Fruit fly (Drosophila melanogaster): ENCODE measurements around the gene CG13891.

CG13891 gene

DNA sequence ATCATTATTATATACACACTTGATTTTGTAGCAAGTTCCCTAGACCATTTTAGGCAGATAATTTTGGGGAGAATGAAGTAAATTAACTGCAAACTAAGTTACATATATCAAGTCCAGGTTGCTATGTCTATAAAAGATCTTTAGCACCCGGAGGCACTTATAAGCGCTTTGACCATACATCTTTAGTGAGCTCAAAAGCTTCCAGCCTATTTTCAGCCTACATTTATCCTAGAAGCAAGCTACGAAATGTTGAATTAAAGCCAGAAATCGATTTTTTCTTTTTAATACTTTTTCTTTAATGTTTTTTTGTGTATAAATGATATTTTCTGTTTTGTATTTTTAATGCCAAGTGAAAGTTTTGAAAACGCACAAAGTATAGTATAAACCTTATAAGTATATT, at the start of gene CG13891:
Gene CG13891 (minus strand): TSS at position 101 of the 400 bp plus-strand sequence.
- TF ChIP-seq psq (optimal IDR thresholded peaks at IDR 0.05) (no peak), CG8478 (optimal IDR thresholded peaks at IDR 0.05) (no peak), usp (GFP tag; optimal IDR thresholded peaks at IDR 0.05) (no peak), pan (optimal IDR thresholded peaks at IDR 0.05) (no peak), Dll (optimal IDR thresholded peaks at IDR 0.05) (no peak), EcR (GFP tag; optimal IDR thresholded peaks at IDR 0.05) (no peak)

DNA sequence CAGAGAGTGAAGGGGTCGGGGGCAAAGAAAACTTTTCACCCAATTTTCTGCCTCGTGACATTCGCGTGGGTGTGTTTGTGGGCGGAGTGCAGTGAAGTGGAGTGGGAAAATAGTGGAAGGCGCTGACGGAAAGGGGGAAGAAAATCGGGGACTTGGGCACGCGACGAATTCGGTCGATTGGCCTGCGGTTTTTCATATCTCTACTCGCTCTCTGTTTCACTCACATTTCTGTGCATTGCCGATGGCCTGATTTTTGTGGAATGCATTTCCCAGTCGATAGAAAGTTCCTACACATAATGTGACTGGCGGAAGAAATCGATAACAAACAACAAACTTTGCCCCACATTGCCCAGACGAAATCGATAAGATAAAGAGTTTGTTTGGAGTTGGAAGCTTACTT, 39.4 kb upstream of the CG13891 start:
- TF ChIP-seq EcR (GFP tag; optimal IDR thresholded peaks at IDR 0.05) (no peak), Dll (optimal IDR thresholded peaks at IDR 0.05) (no peak), psq (optimal IDR thresholded peaks at IDR 0.05) (no peak), usp (GFP tag; optimal IDR thresholded peaks at IDR 0.05) (no peak), pan (optimal IDR thresholded peaks at IDR 0.05) (no peak), CG8478 (optimal IDR thresholded peaks at IDR 0.05) (no peak)

DNA sequence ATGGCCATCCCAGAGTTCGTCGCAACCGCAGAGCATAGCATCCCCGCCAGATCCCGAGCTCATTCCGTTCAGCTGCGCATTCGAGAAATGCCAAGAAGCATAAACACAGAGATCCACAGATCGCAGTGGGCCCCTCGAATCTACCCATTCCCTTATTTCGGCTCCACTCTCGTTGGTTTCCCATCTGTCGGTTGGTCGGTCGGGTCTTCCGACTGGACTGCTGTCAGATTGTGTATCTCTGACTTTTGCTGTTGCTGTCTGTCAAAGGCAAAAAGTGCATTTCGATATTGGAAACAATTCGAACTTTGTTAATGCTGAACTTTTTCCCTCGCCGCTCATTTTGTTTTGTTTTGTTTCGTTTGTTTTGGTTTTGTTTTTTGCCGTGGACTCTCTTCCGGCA, 37.5 kb upstream of the CG13891 start:
- no peak for TF ChIP-seq pan (optimal IDR thresholded peaks at IDR 0.05)
- TF ChIP-seq Dll (optimal IDR thresholded peaks at IDR 0.05): no peak
- TF ChIP-seq EcR (GFP tag; optimal IDR thresholded peaks at IDR 0.05): no peak
- no peak for TF ChIP-seq psq (optimal IDR thresholded peaks at IDR 0.05)
- no peak for TF ChIP-seq usp (GFP tag; optimal IDR thresholded peaks at IDR 0.05)
- TF ChIP-seq CG8478 (optimal IDR thresholded peaks at IDR 0.05): no peak

DNA sequence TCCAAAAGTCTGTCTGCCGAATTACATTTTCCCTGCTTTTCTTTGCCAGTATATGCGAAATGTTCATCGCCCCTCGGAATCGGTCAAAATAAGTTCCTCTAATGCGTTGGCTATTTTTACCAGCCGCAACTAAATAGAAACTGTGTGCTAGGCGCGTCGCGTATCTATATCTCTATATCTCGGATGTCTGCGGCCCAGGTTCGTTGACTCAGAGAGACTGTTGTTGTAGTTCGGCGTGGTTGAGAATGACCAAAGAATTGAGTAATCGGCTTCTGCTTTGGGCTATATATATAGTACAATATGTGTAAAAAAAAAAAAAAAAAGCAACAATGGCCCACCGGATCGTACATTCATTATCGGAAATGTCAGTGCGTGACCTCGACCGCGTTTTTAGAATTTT, 31.7 kb upstream of the CG13891 start:
- TF ChIP-seq CG8478 (optimal IDR thresholded peaks at IDR 0.05) (no peak), EcR (GFP tag; optimal IDR thresholded peaks at IDR 0.05) (no peak), Dll (optimal IDR thresholded peaks at IDR 0.05) (no peak), psq (optimal IDR thresholded peaks at IDR 0.05) (no peak), pan (optimal IDR thresholded peaks at IDR 0.05) (no peak), usp (GFP tag; optimal IDR thresholded peaks at IDR 0.05) (no peak)

DNA sequence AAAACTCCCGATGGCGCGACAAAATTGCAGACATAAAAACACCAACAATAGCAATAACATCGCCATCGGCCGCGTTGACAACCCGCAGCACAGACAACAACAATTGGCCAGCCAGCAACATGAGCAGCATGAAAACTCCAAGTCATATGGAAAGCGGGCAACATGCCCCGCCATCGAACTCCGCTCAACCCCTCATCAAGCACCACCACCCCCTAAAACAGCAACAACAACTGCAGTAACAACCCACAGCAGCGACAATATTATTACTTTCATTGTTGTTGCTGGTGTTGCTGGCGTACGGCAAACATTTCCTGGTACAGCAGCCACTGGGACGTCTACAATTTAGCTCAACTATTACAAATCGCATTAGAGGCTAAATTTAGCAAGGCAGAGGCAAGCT, 23.7 kb upstream of the CG13891 start:
- TF ChIP-seq psq (optimal IDR thresholded peaks at IDR 0.05): no peak

DNA sequence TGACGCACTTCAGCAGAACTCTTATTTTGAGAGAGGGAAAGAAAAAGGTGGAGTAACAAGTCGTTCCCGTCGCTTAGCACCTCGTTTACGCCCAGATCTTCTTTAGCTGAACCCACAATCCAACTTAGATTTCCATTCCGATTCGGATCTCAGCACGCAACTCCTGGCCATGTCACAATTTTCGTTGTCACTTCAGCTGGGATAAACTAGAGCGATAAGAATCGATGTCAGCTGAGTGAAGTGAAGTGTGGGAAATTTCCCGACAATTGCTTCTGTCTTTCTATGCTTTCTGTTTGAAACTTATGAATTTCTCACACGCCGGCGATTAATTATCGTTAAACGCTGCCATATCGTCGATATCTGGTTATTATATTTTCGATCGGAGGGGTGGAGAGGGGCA, 22.7 kb upstream of the CG13891 start:
- no peak for TF ChIP-seq pan (optimal IDR thresholded peaks at IDR 0.05)
- TF ChIP-seq usp (GFP tag; optimal IDR thresholded peaks at IDR 0.05): no peak
- no peak for TF ChIP-seq psq (optimal IDR thresholded peaks at IDR 0.05)
- TF ChIP-seq CG8478 (optimal IDR thresholded peaks at IDR 0.05): no peak
- no peak for TF ChIP-seq EcR (GFP tag; optimal IDR thresholded peaks at IDR 0.05)
- TF ChIP-seq Dll (optimal IDR thresholded peaks at IDR 0.05): no peak

DNA sequence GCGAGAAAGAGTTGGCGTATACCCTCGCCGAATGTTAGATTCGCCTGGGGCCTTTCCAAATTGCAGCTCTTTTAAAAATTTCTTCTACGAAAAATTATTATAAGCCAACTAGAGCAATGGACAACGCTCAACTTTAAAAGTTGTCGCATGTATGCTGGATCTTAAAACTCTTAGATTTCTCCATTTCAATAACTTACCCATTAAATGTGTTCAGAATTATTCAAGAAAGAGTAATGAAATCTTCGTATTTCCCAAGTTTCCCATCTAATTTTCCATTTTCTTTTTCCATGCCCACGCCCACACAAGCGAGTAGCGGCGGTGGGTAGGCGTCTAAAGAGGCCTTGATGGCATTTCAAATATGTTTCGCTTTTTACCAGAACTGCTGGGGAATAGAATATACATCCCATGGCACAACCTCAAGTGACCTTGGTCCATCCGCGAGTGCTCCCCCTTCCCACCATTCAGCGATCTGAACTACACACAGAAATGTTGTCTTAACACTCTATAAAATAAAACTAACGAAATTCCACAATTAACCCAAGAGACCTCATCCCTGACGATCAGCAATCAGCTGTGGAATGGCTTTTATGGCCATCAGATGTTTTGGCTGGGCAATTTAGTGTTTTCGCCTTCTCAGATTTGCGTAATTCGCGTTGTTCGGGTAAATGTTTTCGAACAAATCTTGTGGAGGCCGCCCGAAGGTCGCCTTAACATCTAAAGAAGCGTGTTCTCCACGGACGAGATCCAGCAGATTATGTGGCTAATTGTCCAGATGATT, 21.3 kb upstream of the CG13891 start:
- no peak for TF ChIP-seq CG8478 (optimal IDR thresholded peaks at IDR 0.05)
- no peak for TF ChIP-seq usp (GFP tag; optimal IDR thresholded peaks at IDR 0.05)
- no peak for TF ChIP-seq EcR (GFP tag; optimal IDR thresholded peaks at IDR 0.05)
- TF ChIP-seq Dll (optimal IDR thresholded peaks at IDR 0.05): no peak
- no peak for TF ChIP-seq psq (optimal IDR thresholded peaks at IDR 0.05)
- no peak for TF ChIP-seq pan (optimal IDR thresholded peaks at IDR 0.05)

DNA sequence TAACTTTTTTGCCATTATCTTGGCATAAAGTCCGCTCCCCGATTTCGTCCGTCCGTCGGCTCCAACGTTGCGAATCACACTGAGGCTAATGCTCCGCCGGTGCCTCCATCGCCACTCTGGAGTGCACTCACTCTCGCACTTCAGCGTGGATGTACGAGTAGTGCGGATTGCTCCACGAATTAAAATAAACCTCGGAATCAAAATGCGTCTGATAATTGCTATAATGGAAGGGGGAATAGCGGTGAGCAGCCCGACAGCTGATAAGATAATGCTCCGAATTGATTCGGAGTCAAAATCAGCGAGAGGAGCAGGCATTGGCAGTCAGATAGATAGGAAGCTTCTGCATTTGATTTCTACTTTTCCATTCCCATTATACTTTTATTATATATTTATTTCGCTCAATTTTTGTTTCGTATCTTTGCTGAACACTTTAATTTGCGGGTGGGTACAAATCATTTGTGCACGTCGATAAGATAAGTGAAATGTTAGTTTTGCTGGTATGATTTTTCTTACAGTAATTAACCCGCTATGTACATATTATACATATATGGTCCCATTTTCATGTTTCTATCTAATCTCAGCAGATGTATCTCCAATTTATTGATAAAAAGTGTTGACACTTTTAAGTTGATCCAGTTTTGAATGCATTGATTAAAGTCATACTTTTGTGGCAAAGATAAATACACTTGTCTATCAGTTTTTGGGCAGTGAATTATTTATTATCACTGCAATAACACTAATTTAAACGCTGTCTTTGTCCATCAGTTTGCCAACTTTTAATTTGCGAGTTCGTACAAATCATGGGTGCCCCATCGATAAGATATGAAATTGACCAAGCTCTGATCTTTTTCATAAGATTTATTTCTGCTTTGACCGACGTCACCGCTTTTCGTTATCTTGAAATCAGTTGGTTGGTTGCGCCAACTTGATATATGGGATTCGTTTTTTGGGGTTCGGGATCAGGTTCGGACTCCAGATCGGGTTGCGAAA, 14.6 kb upstream of the CG13891 start:
- TF ChIP-seq Dll (optimal IDR thresholded peaks at IDR 0.05): no peak
- TF ChIP-seq EcR (GFP tag; optimal IDR thresholded peaks at IDR 0.05): peak in 1 of 2 experiments; percentile 11

DNA sequence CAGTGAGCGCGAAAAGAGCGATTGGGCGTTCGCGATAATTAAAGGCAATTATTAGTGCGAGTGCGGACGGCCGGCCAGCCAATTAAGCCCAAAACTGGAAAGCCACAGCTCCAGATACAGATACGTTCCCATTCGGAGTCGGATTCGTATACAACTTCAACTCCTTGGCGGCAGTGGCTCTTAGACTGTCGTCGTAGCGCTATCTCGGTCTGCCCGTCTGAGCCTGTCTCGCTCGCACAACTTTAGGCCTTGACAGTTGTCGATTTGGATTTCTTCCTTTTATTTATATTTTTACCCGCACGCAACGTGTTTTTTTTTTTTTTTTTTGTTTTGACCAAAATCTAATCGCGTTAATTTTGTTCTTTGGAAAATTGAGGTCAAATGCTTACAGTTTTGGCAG, 13.5 kb upstream of the CG13891 start:
- TF ChIP-seq EcR (GFP tag; optimal IDR thresholded peaks at IDR 0.05): no peak
- no peak for TF ChIP-seq pan (optimal IDR thresholded peaks at IDR 0.05)
- TF ChIP-seq usp (GFP tag; optimal IDR thresholded peaks at IDR 0.05): no peak
- no peak for TF ChIP-seq psq (optimal IDR thresholded peaks at IDR 0.05)
- TF ChIP-seq Dll (optimal IDR thresholded peaks at IDR 0.05): no peak
- TF ChIP-seq CG8478 (optimal IDR thresholded peaks at IDR 0.05): no peak

DNA sequence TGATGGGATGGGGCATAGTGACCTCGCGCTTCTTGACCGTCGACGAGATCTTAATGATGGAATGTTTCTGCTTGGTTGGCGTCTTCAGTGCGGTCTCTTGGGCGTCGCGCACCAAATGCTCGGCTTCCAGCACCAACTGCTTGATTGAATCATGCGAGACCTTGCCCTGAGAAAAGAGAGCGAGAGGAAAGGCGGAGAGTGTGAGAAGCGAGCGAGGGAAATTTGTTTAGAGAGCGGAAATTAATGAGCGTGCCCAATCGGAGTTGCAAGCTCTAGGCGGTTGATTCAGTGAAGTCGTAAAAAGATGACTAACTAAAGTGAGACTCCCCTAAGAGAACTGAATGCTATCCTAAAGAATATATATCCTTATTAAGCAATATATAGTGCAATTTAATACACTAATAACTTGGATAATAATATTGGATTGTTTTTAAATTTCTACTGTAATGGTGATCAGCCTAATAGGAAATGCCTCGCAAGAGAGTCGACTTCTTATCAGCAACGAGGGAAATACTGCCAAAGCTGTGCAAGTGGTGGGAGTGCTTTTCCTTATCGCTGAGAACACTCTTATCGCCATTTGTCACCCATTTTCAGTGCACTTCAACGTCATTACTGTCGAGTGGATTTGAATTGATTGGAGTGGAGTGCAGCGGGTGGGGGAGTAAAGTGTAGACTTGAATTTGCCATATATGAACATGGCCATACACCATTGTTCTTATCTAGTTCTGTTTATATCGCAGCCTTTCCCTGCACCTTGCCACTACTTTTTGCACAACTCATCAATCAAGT, 12.2 kb upstream of the CG13891 start:
- no peak for TF ChIP-seq pan (optimal IDR thresholded peaks at IDR 0.05)
- TF ChIP-seq usp (GFP tag; optimal IDR thresholded peaks at IDR 0.05): no peak
- no peak for TF ChIP-seq EcR (GFP tag; optimal IDR thresholded peaks at IDR 0.05)
- no peak for TF ChIP-seq psq (optimal IDR thresholded peaks at IDR 0.05)
- TF ChIP-seq Dll (optimal IDR thresholded peaks at IDR 0.05): no peak
- TF ChIP-seq CG8478 (optimal IDR thresholded peaks at IDR 0.05): no peak

DNA sequence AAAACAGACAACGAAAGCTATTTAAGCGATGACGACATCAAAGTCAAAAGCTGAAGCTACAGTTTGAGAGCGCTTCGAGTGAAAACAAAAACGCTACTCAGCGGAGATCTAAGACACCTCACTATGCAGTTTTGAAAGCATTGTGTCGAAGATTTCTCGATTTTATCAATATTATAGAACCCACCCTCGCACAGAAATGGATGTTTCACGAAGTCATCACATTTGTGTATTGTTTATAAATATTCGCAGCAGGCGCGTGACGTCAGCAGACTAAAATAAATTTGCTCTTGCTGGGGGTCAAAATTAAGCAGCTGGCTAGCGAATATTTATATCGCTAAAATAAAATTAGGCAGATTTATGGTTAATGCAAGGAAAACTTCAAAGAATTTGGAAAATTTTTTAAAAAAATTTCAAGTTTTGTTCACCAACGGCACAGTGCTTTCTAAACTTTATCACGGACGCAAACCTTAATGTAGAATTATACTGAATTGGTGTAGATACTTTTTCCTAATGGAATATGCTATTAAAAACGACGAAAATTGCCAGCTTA, 8.0 kb upstream of the CG13891 start:
- no peak for TF ChIP-seq psq (optimal IDR thresholded peaks at IDR 0.05)
- TF ChIP-seq CG8478 (optimal IDR thresholded peaks at IDR 0.05): no peak
- no peak for TF ChIP-seq Dll (optimal IDR thresholded peaks at IDR 0.05)
- TF ChIP-seq usp (GFP tag; optimal IDR thresholded peaks at IDR 0.05): no peak
- TF ChIP-seq pan (optimal IDR thresholded peaks at IDR 0.05): no peak
- no peak for TF ChIP-seq EcR (GFP tag; optimal IDR thresholded peaks at IDR 0.05)

Data from whole organism.